Worm (Caenorhabditis elegans) whole organism, L4 larva: ENCODE results near the gene dna-2.

Experiments
- D1046.2 ChIP-seq: fragments of 200-800 bp; sonication (Bioruptor generic); IDR thresholded peaks from 2 replicates; pipeline ENCODE4 v1.3.6; 2022; ENCODE audit warnings: missing genetic modification characterization, missing compliant biosample characterization
- F10B5.3 ChIP-seq: sonication (generic microtip); optimal IDR thresholded peaks from 2 replicates; lab custom pipeline; 2016; ENCODE audit warnings: mild to moderate bottlenecking, missing genetic modification characterization, missing compliant biosample characterization
- F49E8.2 ChIP-seq: sonication (generic microtip); optimal IDR thresholded peaks from 2 replicates; lab custom pipeline; 2016; ENCODE audit warnings: missing compliant biosample characterization, mild to moderate bottlenecking, missing genetic modification characterization, borderline replicate concordance
- T20F7.1 ChIP-seq: fragments of 200-800 bp; sonication (Bioruptor generic); optimal IDR thresholded peaks from 2 replicates; lab custom pipeline; 2018; ENCODE audit warnings: mild to moderate bottlenecking, missing genetic modification characterization, missing compliant biosample characterization
- T26A8.4 ChIP-seq: fragments of 200-800 bp; sonication (Bioruptor generic); IDR thresholded peaks from 2 replicates; pipeline ENCODE4 v1.3.6; 2022; ENCODE audit warnings: missing genetic modification characterization, missing compliant biosample characterization
- Y48G9A.11 ChIP-seq: fragments of 200-800 bp; sonication (Bioruptor generic); IDR thresholded peaks from 2 replicates; pipeline ENCODE4 v1.3.6; 2022; ENCODE audit warnings: missing genetic modification reagents, missing genetic modification characterization, missing compliant biosample characterization
- ZK546.5 ChIP-seq, 2 experiments: sonication (generic microtip); optimal IDR thresholded peaks; 2 replicates each; lab custom pipeline; 2017; ENCODE audit warnings: missing biosample characterization in 2 of 2, missing genetic modification characterization in 2 of 2
- ceh-20 ChIP-seq: fragments of 200-800 bp; sonication (Bioruptor generic); IDR thresholded peaks from 2 replicates; pipeline ENCODE4 v1.3.6; 2022; ENCODE audit warnings: missing genetic modification reagents, missing genetic modification characterization, missing compliant biosample characterization
- ceh-28 ChIP-seq: fragments of 150-350 bp; optimal IDR thresholded peaks from 2 replicates; lab custom pipeline; 2014; ENCODE audit warnings: missing biosample characterization, missing genetic modification reagents, missing genetic modification characterization
- ceh-62 ChIP-seq: sonication (generic microtip); optimal IDR thresholded peaks from 2 replicates; lab custom pipeline; 2017; ENCODE audit warnings: missing biosample characterization, missing genetic modification characterization
- cey-2 ChIP-seq: sonication (generic microtip); optimal IDR thresholded peaks from 3 replicates; lab custom pipeline; 2017; ENCODE audit warnings: missing genetic modification characterization, mild to moderate bottlenecking, missing compliant biosample characterization, antibody characterized with exemption, borderline replicate concordance; ENCODE audit not compliant: insufficient read depth
- ctbp-1 ChIP-seq: fragments of 200-800 bp; sonication (Bioruptor generic); IDR thresholded peaks from 2 replicates; pipeline ENCODE4 v1.3.6; 2022; ENCODE audit warnings: missing genetic modification reagents, missing genetic modification characterization, missing compliant biosample characterization
- daf-19 ChIP-seq: fragments of 200-800 bp; sonication (Bioruptor generic); conservative IDR thresholded peaks from 2 replicates; pipeline ENCODE4 v1.3.6; 2022; ENCODE audit warnings: missing genetic modification characterization, missing compliant biosample characterization
- daf-8 ChIP-seq: fragments of 200-800 bp; sonication (Bioruptor generic); IDR thresholded peaks from 2 replicates; pipeline ENCODE4 v1.3.6; 2022; ENCODE audit warnings: missing genetic modification characterization, missing compliant biosample characterization
- dpl-1 ChIP-seq: fragments of 150-350 bp; optimal IDR thresholded peaks from 2 replicates; lab custom pipeline; 2014; ENCODE audit warnings: missing biosample characterization, missing genetic modification reagents, missing genetic modification characterization
- duxl-1 ChIP-seq: sonication (generic microtip); optimal IDR thresholded peaks from 2 replicates; lab custom pipeline; 2016; ENCODE audit warnings: mild to moderate bottlenecking, missing genetic modification characterization, moderate library complexity, missing compliant biosample characterization; ENCODE audit not compliant: poor library complexity
- egl-27 ChIP-seq: sonication (generic microtip); optimal IDR thresholded peaks from 3 replicates; lab custom pipeline; 2017; ENCODE audit warnings: missing biosample characterization, missing genetic modification reagents, missing genetic modification characterization
- egl-43 ChIP-seq: fragments of 200-800 bp; sonication (Bioruptor generic); IDR thresholded peaks from 2 replicates; pipeline ENCODE4 v1.3.6; 2022; ENCODE audit warnings: missing genetic modification reagents, missing genetic modification characterization, missing compliant biosample characterization
- fkh-10 ChIP-seq: fragments of 150-350 bp; optimal IDR thresholded peaks from 2 replicates; lab custom pipeline; 2014; ENCODE audit warnings: missing biosample characterization, missing genetic modification reagents, missing genetic modification characterization
- gei-8 ChIP-seq: fragments of 200-800 bp; sonication (Bioruptor generic); optimal IDR thresholded peaks from 2 replicates; lab custom pipeline; 2018; ENCODE audit warnings: mild to moderate bottlenecking, missing genetic modification characterization, missing compliant biosample characterization
- hif-1 ChIP-seq, 2 experiments: sonication (generic microtip); optimal IDR thresholded peaks; 2 replicates each; lab custom pipeline; 2016 to 2017; ENCODE audit warnings: missing compliant biosample characterization in 2 of 2, missing genetic modification characterization in 2 of 2, missing genetic modification reagents in 2 of 2, missing genotype in 2 of 2, mild to moderate bottlenecking in 1 of 2
- hlh-11 ChIP-seq: fragments of 200-800 bp; sonication (Bioruptor generic); optimal IDR thresholded peaks from 2 replicates; lab custom pipeline; 2018; ENCODE audit warnings: mild to moderate bottlenecking, missing genetic modification characterization, missing compliant biosample characterization
- hlh-30 ChIP-seq: sonication (generic microtip); optimal IDR thresholded peaks from 2 replicates; lab custom pipeline; 2017; ENCODE audit warnings: antibody characterized with exemption, mild to moderate bottlenecking, missing genetic modification characterization, missing compliant biosample characterization; ENCODE audit not compliant: insufficient read depth
- hmg-1.1 ChIP-seq: fragments of 200-800 bp; sonication (Bioruptor generic); IDR thresholded peaks from 2 replicates; pipeline ENCODE4 v1.3.6; 2022; ENCODE audit warnings: missing genetic modification reagents, missing genetic modification characterization, missing compliant biosample characterization
- jun-1 ChIP-seq: fragments of 150-350 bp; optimal IDR thresholded peaks from 2 replicates; lab custom pipeline; 2014; ENCODE audit warnings: missing biosample characterization, missing genetic modification reagents, missing genetic modification characterization
- lin-1 ChIP-seq: fragments of 200-800 bp; sonication (Bioruptor generic); IDR thresholded peaks from 2 replicates; pipeline ENCODE4 v1.3.6; 2022; ENCODE audit warnings: missing genetic modification reagents, missing genetic modification characterization, missing compliant biosample characterization
- lin-15B ChIP-seq: fragments of 150-350 bp; sonication (generic microtip); optimal IDR thresholded peaks from 3 replicates; lab custom pipeline; 2014; ENCODE audit warnings: missing biosample characterization, missing genetic modification characterization
- lin-29 ChIP-seq: fragments of 200-800 bp; sonication (Bioruptor generic); IDR thresholded peaks from 2 replicates; pipeline ENCODE4 v1.3.6; 2022; ENCODE audit warnings: missing genetic modification reagents, missing genetic modification characterization, missing compliant biosample characterization
- lir-3 ChIP-seq: sonication (generic microtip); optimal IDR thresholded peaks from 2 replicates; lab custom pipeline; 2016; ENCODE audit warnings: mild to moderate bottlenecking, missing genetic modification characterization, missing compliant biosample characterization
- lsy-2 ChIP-seq, 2 experiments: fragments of 150-350 bp in 1 of 2; sonication (generic microtip) in 1 of 2; optimal IDR thresholded peaks; 2 replicates each; lab custom pipeline; 2014 to 2017; ENCODE audit warnings: missing biosample characterization in 2 of 2, missing genetic modification characterization in 2 of 2
- madf-5 ChIP-seq, 2 experiments: fragments of 200-800 bp; sonication (Bioruptor generic); IDR thresholded peaks; 2 replicates each; pipeline ENCODE4 v1.3.6; 2022; ENCODE audit warnings: missing compliant biosample characterization in 2 of 2, missing genetic modification characterization in 2 of 2
- mep-1 ChIP-seq: fragments of 150-350 bp; sonication (generic microtip); optimal IDR thresholded peaks from 3 replicates; lab custom pipeline; 2014; ENCODE audit warnings: missing biosample characterization, missing genetic modification characterization
- mes-2 ChIP-seq: sonication (generic microtip); optimal IDR thresholded peaks from 2 replicates; lab custom pipeline; 2016; ENCODE audit warnings: missing genotype, mild to moderate bottlenecking, missing genetic modification characterization, missing compliant biosample characterization; ENCODE audit not compliant: poor library complexity, severe bottlenecking
- nhr-102 ChIP-seq: sonication (generic microtip); optimal IDR thresholded peaks from 2 replicates; lab custom pipeline; 2016; ENCODE audit warnings: mild to moderate bottlenecking, missing genetic modification characterization, moderate library complexity, missing compliant biosample characterization
- nhr-11 ChIP-seq: fragments of 150-350 bp; optimal IDR thresholded peaks from 2 replicates; lab custom pipeline; 2014; ENCODE audit warnings: missing biosample characterization, missing genetic modification characterization
- nhr-111 ChIP-seq: fragments of 200-800 bp; sonication (Bioruptor generic); optimal IDR thresholded peaks from 2 replicates; lab custom pipeline; 2018; ENCODE audit warnings: mild to moderate bottlenecking, missing genetic modification characterization, missing compliant biosample characterization
- nhr-25 ChIP-seq: sonication (generic microtip); optimal IDR thresholded peaks from 2 replicates; lab custom pipeline; 2017; ENCODE audit warnings: missing genetic modification characterization, mild to moderate bottlenecking, missing compliant biosample characterization, antibody characterized with exemption, moderate library complexity, borderline replicate concordance; ENCODE audit not compliant: insufficient read depth
- nhr-41 ChIP-seq: fragments of 200-800 bp; sonication (Bioruptor generic); IDR thresholded peaks from 2 replicates; pipeline ENCODE4 v1.3.6; 2022; ENCODE audit warnings: missing genetic modification reagents, missing genetic modification characterization, missing compliant biosample characterization
- nhr-42 ChIP-seq: fragments of 200-800 bp; sonication (Bioruptor generic); IDR thresholded peaks from 2 replicates; pipeline ENCODE4 v1.3.6; 2022; ENCODE audit warnings: missing genetic modification characterization, missing compliant biosample characterization
- nhr-76 ChIP-seq: fragments of 150-350 bp; optimal IDR thresholded peaks from 2 replicates; lab custom pipeline; 2014; ENCODE audit warnings: missing biosample characterization, missing genetic modification characterization
- rbr-2 ChIP-seq: sonication (generic microtip); optimal IDR thresholded peaks from 2 replicates; lab custom pipeline; 2016; ENCODE audit warnings: missing genotype, missing genetic modification characterization, missing compliant biosample characterization
- sdz-12 ChIP-seq: fragments of 200-800 bp; sonication (Bioruptor generic); optimal IDR thresholded peaks from 2 replicates; lab custom pipeline; 2018; ENCODE audit warnings: mild to moderate bottlenecking, missing genetic modification characterization, missing compliant biosample characterization
- set-16 ChIP-seq: fragments of 200-800 bp; sonication (Bioruptor generic); IDR thresholded peaks from 2 replicates; pipeline ENCODE4 v1.3.6; 2022; ENCODE audit warnings: missing genetic modification reagents, missing genetic modification characterization, missing compliant biosample characterization
- tag-97 ChIP-seq: fragments of 200-800 bp; sonication (Bioruptor generic); IDR thresholded peaks from 2 replicates; pipeline ENCODE4 v1.3.6; 2022; ENCODE audit warnings: missing genetic modification characterization, missing compliant biosample characterization
- vab-7 ChIP-seq: fragments of 200-800 bp; sonication (Bioruptor generic); IDR thresholded peaks from 2 replicates; pipeline ENCODE4 v1.3.6; 2022; ENCODE audit warnings: missing genetic modification reagents, missing genetic modification characterization, missing compliant biosample characterization
- zip-11 ChIP-seq: fragments of 200-800 bp; sonication (Bioruptor generic); IDR thresholded peaks from 2 replicates; pipeline ENCODE4 v1.3.6; 2022; ENCODE audit warnings: missing genetic modification characterization, missing compliant biosample characterization
- ztf-7 ChIP-seq: fragments of 150-350 bp; optimal IDR thresholded peaks from 2 replicates; lab custom pipeline; 2014; ENCODE audit warnings: missing biosample characterization, missing genetic modification characterization

Gene dna-2

ce11 chrII:11749490-11750172 is 28.6 kb upstream of the dna-2 start (continued):
- peak; percentile 24; the same call in 1 of the 2 replicates for TF ChIP-seq lin-1 (GFP tag; lab: Robert Waterston, UW)
- TF ChIP-seq madf-5 (GFP tag; IDR thresholded peaks at IDR 0.05; lab: Robert Waterston, UW), result no peak
- peak; percentile 78 for TF ChIP-seq hlh-30 (tag; lab: Kevin White, UChicago)
- peak; percentile 58 for TF ChIP-seq lir-3 (tag; lab: Kevin White, UChicago)
- TF ChIP-seq T20F7.1 (GFP tag; lab: Kevin White, UChicago), result peak; percentile 82
- TF ChIP-seq tag-97 (GFP tag; lab: Robert Waterston, UW), result no peak
- TF ChIP-seq nhr-25 (tag; lab: Kevin White, UChicago), result peak; percentile 10
- no peak for TF ChIP-seq F49E8.2
- no peak for TF ChIP-seq daf-19
- TF ChIP-seq, all 104 proteins: peak for 61

ce11 chrII:11751615-11752174 is 26.5 kb upstream of the dna-2 start:
- TF ChIP-seq nhr-11 (tag; lab: Kevin White, UChicago), result no peak
- peak; percentile 53 to 61 for TF ChIP-seq lsy-2 (tag; optimal IDR thresholded peaks at IDR 0.05; lab: Kevin White, UChicago)
- peak; percentile 8 for TF ChIP-seq hlh-11
- TF ChIP-seq ZK546.5 (tag; optimal IDR thresholded peaks at IDR 0.05; lab: Kevin White, UChicago), result no peak
- no peak for TF ChIP-seq ceh-28
- TF ChIP-seq set-16 (GFP tag; lab: Robert Waterston, UW), result peak; percentile 59
- no peak for TF ChIP-seq egl-27 (tag; lab: Kevin White, UChicago)
- no peak for TF ChIP-seq vab-7 (GFP tag; lab: Robert Waterston, UW)
- TF ChIP-seq cey-2 (tag; lab: Kevin White, UChicago), result no peak
- no peak for TF ChIP-seq nhr-111 (GFP tag; lab: Kevin White, UChicago)
- TF ChIP-seq mep-1 (tag; lab: Kevin White, UChicago), result peak; percentile 64
- no peak for TF ChIP-seq nhr-102
- TF ChIP-seq rbr-2, result peak; percentile 13
- TF ChIP-seq lin-29 (GFP tag; lab: Robert Waterston, UW), result no peak
- TF ChIP-seq ctbp-1 (GFP tag; lab: Robert Waterston, UW), result 0 out of 2 replicates have a peak, but pooled peaks have one; percentile 12
- TF ChIP-seq Y48G9A.11 (GFP tag; lab: Robert Waterston, UW), result no peak
- no peak for TF ChIP-seq tag-97 (GFP tag; lab: Robert Waterston, UW)
- TF ChIP-seq daf-8, result no peak
- no peak for TF ChIP-seq zip-11 (GFP tag; lab: Robert Waterston, UW)
- no peak for TF ChIP-seq lin-15B
- TF ChIP-seq dpl-1 (GFP tag; lab: Kevin White, UChicago), result no peak
- TF ChIP-seq nhr-41, result no peak
- no peak for TF ChIP-seq ztf-7
- no peak for TF ChIP-seq duxl-1 (tag; lab: Kevin White, UChicago)
- TF ChIP-seq hif-1 (tag; optimal IDR thresholded peaks at IDR 0.05; lab: Kevin White, UChicago), result no peak
- no peak for TF ChIP-seq T26A8.4 (GFP tag; lab: Robert Waterston, UW)
- no peak for TF ChIP-seq sdz-12 (GFP tag; lab: Kevin White, UChicago)
- TF ChIP-seq F10B5.3 (tag; lab: Kevin White, UChicago), result no peak
- no peak for TF ChIP-seq lin-1 (GFP tag; lab: Robert Waterston, UW)
- peak; percentile 38 for TF ChIP-seq mes-2
- no peak for TF ChIP-seq gei-8 (GFP tag; lab: Kevin White, UChicago)
- TF ChIP-seq hmg-1.1 (GFP tag; lab: Robert Waterston, UW), result 0 out of 2 replicates have a peak, but pooled peaks have one; percentile 48
- TF ChIP-seq nhr-76 (tag; lab: Kevin White, UChicago), result no peak
- no peak for TF ChIP-seq jun-1 (tag; lab: Kevin White, UChicago)
- no peak for TF ChIP-seq ceh-20 (GFP tag; lab: Robert Waterston, UW)
- TF ChIP-seq nhr-42 (GFP tag; lab: Robert Waterston, UW), result no peak
- TF ChIP-seq D1046.2 (GFP tag; lab: Robert Waterston, UW), result no peak
- TF ChIP-seq egl-43 (GFP tag; lab: Robert Waterston, UW), result no peak
- peak; percentile 46 for TF ChIP-seq fkh-10 (GFP tag; lab: Kevin White, UChicago)
- no peak for TF ChIP-seq ceh-62 (tag; lab: Kevin White, UChicago)
- TF ChIP-seq, all 104 proteins: peak for 9
